Worm (Caenorhabditis elegans) whole organism, late embryonic: ENCODE data around the gene F56C9.10.

Experiments used
- C08G9.2 ChIP-seq: sonication (generic microtip); optimal IDR thresholded peaks from 2 replicates; lab custom pipeline; 2016; ENCODE audit warnings: mild to moderate bottlenecking, missing genetic modification characterization, moderate library complexity, missing compliant biosample characterization
- ama-1 ChIP-seq: fragments of 150-350 bp; optimal IDR thresholded peaks from 2 replicates; lab custom pipeline; 2014
- ceh-45 ChIP-seq: fragments of 200-800 bp; sonication (Bioruptor generic); IDR thresholded peaks from 2 replicates; pipeline ENCODE4 v1.3.6; 2022; ENCODE audit warnings: missing genetic modification reagents, missing genetic modification characterization, missing compliant biosample characterization
- che-1 ChIP-seq: sonication (generic microtip); optimal IDR thresholded peaks from 2 replicates; lab custom pipeline; 2016; ENCODE audit warnings: mild to moderate bottlenecking, missing genetic modification characterization, missing compliant biosample characterization
- dmd-4 ChIP-seq: sonication (generic microtip); optimal IDR thresholded peaks from 2 replicates; lab custom pipeline; 2016; ENCODE audit warnings: borderline replicate concordance, missing genetic modification characterization, missing compliant biosample characterization
- elt-2 ChIP-seq: sonication (generic microtip); optimal IDR thresholded peaks from 2 replicates; lab custom pipeline; 2016; ENCODE audit warnings: missing genetic modification reagents, missing genetic modification characterization, missing compliant biosample characterization
- hlh-15 ChIP-seq: sonication (generic microtip); optimal IDR thresholded peaks from 2 replicates; lab custom pipeline; 2016; ENCODE audit warnings: missing genetic modification characterization, missing compliant biosample characterization
- lin-11 ChIP-seq: fragments of 200-800 bp; sonication (Bioruptor generic); optimal IDR thresholded peaks from 2 replicates; lab custom pipeline; 2018; ENCODE audit warnings: mild to moderate bottlenecking, missing genetic modification characterization, missing compliant biosample characterization
- nhr-11 ChIP-seq: fragments of 150-350 bp; optimal IDR thresholded peaks from 2 replicates; lab custom pipeline; 2014; ENCODE audit warnings: missing biosample characterization, missing genetic modification characterization
- sox-4 ChIP-seq: sonication (generic microtip); optimal IDR thresholded peaks from 2 replicates; lab custom pipeline; 2017; ENCODE audit warnings: mild to moderate bottlenecking, missing genetic modification characterization, inconsistent platforms, missing compliant biosample characterization
- tbx-2 ChIP-seq: sonication (generic microtip); optimal IDR thresholded peaks from 2 replicates; lab custom pipeline; 2016; ENCODE audit warnings: missing genetic modification characterization, missing compliant biosample characterization
- unc-3 ChIP-seq, 2 experiments: fragments of 200-800 bp in 1 of 2; sonication (Bioruptor generic) in 1 of 2; sonication (generic microtip) in 1 of 2; conservative IDR thresholded peaks in 1 of 2; optimal IDR thresholded peaks in 1 of 2; 2 replicates each; pipeline versions ENCODE4 v1.3.6 to Lab custom; 2016 to 2022; ENCODE audit warnings: missing compliant biosample characterization in 2 of 2, missing genetic modification characterization in 2 of 2, missing genetic modification reagents in 1 of 2
- ztf-16 ChIP-seq: sonication (generic microtip); optimal IDR thresholded peaks from 2 replicates; lab custom pipeline; 2017; ENCODE audit warnings: missing genetic modification characterization, missing compliant biosample characterization

DNA sequence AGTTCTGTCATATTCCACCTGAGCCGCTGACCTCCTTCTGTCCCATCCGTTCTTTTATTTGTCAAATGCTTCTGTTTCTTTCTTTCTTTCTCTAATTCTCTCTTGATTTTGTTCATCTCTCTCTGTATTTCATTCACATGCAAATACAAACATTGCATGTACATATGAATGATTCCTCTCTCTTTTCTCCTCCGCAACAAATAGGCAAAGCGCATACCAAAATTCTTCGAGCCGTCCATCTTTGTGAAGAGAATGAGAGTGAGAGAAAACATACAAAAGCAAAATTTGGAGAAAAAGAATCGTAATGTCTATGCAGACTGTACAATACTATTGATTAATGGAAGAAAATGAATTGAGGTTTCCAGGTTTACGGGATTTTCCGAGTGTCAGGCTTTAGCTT is 17.8 kb downstream of the F56C9.10 start:
- TF ChIP-seq nhr-11 (tag; lab: Kevin White, UChicago) = no peak
- no peak for TF ChIP-seq lin-11 (tag; lab: Kevin White, UChicago)
- TF ChIP-seq tbx-2 (tag; lab: Kevin White, UChicago) = no peak
- TF ChIP-seq dmd-4 (tag; lab: Kevin White, UChicago) = no peak
- TF ChIP-seq C08G9.2 (tag; lab: Kevin White, UChicago) = no peak
- no peak for TF ChIP-seq che-1 (tag; lab: Kevin White, UChicago)
- no peak for TF ChIP-seq ceh-45 (GFP tag; lab: Robert Waterston, UW)
- TF ChIP-seq ama-1 (lab: Kevin White, UChicago) = no peak
- TF ChIP-seq hlh-15 (tag; lab: Kevin White, UChicago) = no peak
- TF ChIP-seq elt-2 = no peak
- TF ChIP-seq ztf-16 (tag; lab: Kevin White, UChicago) = no peak
- no peak for TF ChIP-seq unc-3 (GFP tag; conservative IDR thresholded peaks at IDR 0.05; lab: Robert Waterston, UW)
- no peak for TF ChIP-seq unc-3 (tag; optimal IDR thresholded peaks at IDR 0.05; lab: Kevin White, UChicago)
- TF ChIP-seq sox-4 = no peak
